Worm (Caenorhabditis elegans): ENCODE data around the gene srh-37.

The srh-37 gene

DNA sequence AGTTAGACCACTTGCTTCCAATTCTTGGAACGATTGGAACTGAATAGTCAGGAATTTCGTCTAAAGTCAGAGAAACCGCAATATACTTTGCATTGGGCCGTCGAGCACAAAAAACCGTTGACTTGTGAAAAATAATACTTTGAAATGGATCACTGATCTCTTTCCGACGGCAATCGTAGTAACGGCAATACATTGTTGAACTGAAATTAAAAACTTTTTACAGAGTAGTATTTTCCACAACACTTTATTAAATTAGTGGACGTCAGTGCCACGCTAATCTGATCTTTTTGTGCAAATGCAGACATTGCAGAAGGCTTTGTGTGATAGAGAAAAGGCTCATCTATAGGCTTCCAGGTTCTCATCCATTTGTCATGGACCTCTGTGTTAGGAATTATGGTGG, 40.1 kb upstream of the srh-37 start:
- TF ChIP-seq nfya-1 (tag; optimal IDR thresholded peaks at IDR 0.05; ENCODE audit: insufficient read depth) = no peak
- no peak for TF ChIP-seq nhr-11 (tag; optimal IDR thresholded peaks at IDR 0.05)
- TF ChIP-seq aly-2 (tag; optimal IDR thresholded peaks at IDR 0.05) = no peak
- TF ChIP-seq nhr-76 (tag; optimal IDR thresholded peaks at IDR 0.05) = no peak
- no peak for TF ChIP-seq ztf-11 (tag; optimal IDR thresholded peaks at IDR 0.05)
- TF ChIP-seq elt-2 (tag; optimal IDR thresholded peaks at IDR 0.05) = no peak
- TF ChIP-seq lsy-12 (tag; optimal IDR thresholded peaks at IDR 0.05) = no peak
- no peak for TF ChIP-seq nhr-77 (tag; optimal IDR thresholded peaks at IDR 0.05)
- TF ChIP-seq zag-1 (tag; optimal IDR thresholded peaks at IDR 0.05) = no peak
- no peak for TF ChIP-seq nhr-25 (tag; optimal IDR thresholded peaks at IDR 0.05)
- TF ChIP-seq lin-15B (tag; optimal IDR thresholded peaks at IDR 0.05) = no peak

DNA sequence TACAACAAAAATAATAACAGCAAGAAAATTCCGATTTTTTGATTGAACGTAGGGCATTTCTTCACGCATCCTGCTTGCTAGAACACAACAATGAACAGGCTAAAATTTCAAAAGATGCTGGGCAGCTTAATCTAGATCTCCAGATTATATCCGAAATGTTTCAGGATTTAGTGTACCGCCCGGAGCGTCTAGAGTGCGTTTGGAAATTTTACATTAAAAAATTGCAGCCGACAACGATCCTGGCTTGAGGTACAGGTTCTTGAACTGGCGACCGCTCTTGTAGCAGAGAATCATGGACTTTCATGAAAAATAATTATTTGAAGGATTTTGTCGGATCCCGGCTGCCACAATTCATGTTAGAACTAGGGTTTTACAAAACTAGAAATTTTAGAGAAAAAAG, 35.7 kb upstream of the srh-37 start, which contains the start of gene C14C6.6:
C14C6.6 (minus strand) TSS at position 101 of the 400 bp plus-strand sequence.
- no peak for TF ChIP-seq nhr-23 (tag; optimal IDR thresholded peaks at IDR 0.05)
- no peak for TF ChIP-seq hmg-11 (tag; optimal IDR thresholded peaks at IDR 0.05)
- no peak for TF ChIP-seq fkh-10 (GFP tag; optimal IDR thresholded peaks at IDR 0.05)
- TF ChIP-seq nhr-77 (tag; optimal IDR thresholded peaks at IDR 0.05) = no peak

DNA sequence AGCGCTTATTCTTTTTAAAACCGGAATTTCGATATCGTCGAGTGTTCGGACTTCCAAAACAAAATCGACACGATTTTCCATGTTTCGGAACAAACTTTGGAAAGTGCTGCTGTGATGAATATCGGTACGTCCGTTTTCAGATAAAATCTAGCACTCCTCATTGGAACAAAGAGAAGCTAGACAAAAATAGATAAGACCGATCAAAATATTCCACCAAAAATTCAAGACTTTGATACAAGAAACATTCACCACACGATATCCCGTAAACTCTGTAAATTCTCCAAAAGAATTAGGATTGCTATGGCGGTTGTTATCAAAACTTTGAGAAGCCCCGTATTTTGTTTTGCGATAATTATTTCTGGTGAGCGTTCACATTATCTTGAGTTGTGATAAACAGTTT, 30.8 kb upstream of the srh-37 start, which contains the start of gene C14C6.3:
C14C6.3 (plus strand) TSS at position 301 of the 400 bp plus-strand sequence.
- TF ChIP-seq elt-2 (tag; optimal IDR thresholded peaks at IDR 0.05) = no peak
- peak; percentile 64 for TF ChIP-seq elt-1 (tag; optimal IDR thresholded peaks at IDR 0.05)

DNA sequence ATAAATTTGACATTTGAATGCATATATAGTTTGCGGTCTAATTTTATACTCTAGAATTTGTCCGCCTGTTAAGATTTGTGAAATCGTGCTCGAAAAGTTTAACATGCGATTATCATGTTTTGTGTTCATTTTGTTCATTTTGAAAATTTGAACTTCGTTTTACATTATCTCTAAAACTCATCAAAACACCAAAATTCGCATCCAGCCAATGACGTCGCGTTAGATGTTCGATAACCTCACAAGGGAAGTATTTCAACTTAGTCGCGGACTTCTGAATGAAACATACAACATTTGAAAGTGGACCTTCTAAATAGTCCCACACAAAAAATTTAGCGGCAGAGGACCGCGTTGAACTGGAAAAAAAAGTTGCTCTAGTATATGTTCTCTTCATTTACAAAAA, 29.1 kb upstream of the srh-37 start:
- TF ChIP-seq elt-1 (tag; optimal IDR thresholded peaks at IDR 0.05) = peak; percentile 68
- no peak for TF ChIP-seq ceh-16 (tag; optimal IDR thresholded peaks at IDR 0.05)

DNA sequence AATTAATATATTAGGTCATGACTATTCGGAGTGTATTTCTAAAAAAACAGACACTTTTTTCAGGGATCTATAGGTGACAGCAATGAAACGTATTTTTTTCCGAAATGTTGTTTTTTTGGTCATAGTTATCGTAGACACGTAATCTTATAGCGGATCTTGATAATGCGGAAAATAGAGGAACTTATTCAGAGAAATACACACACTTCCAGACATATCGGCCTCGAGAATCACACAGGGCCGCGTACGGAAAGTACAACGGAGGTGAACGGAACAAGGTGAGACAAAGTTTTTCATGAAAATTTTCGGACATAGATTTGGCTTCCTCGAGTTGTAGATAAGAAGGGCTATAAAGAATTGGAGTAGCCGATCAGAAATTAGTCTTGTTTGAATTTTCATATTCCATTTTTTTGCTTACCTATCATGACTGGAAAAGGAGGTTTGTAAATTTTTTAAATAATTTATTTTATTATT, 26.8 kb upstream of the srh-37 start, which contains the start of gene nhr-155:
nhr-155 (plus strand) TSS at position 421 of the 471 bp plus-strand sequence.
- TF ChIP-seq nhr-43 (tag; optimal IDR thresholded peaks at IDR 0.05; ENCODE audit: poor library complexity, severe bottlenecking) (peak; percentile 67), jun-1 (tag; optimal IDR thresholded peaks at IDR 0.05) (no peak), nhr-77 (tag; optimal IDR thresholded peaks at IDR 0.05) (no peak), aly-2 (tag; optimal IDR thresholded peaks at IDR 0.05) (no peak), nhr-25 (tag; optimal IDR thresholded peaks at IDR 0.05) (peak; percentile 32), ztf-11 (tag; optimal IDR thresholded peaks at IDR 0.05) (no peak), elt-1 (tag; optimal IDR thresholded peaks at IDR 0.05) (peak; percentile 95), nhr-11 (tag; optimal IDR thresholded peaks at IDR 0.05) (no peak), ama-1 (optimal IDR thresholded peaks at IDR 0.05) (no peak), ZK546.5 (tag; optimal IDR thresholded peaks at IDR 0.05) (no peak), nhr-23 (tag; optimal IDR thresholded peaks at IDR 0.05) (peak; percentile 87), eor-1 (tag; optimal IDR thresholded peaks at IDR 0.05) (no peak), mml-1 (tag; optimal IDR thresholded peaks at IDR 0.05) (no peak)

DNA sequence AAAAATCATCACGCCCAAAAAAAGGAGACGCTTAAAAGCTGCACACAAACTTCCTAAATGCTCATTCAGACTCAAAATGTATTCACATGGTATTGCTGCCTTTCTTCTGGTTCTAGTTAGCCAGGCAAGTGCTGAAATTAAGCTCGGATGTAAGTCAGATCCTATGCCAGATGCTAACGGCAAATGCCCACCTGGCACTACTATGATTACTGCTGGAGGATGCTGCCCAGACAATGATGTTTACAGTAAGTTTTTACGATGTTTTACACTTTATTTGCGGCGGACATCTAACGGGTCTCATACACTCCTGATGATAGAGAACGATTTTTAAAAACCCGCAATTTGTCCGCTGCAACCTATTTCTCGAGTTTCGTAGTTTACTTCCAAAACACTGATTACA, 24.3 kb upstream of the srh-37 start, which contains the start of gene C14C6.5:
C14C6.5 (plus strand) TSS at position 58 of the 400 bp plus-strand sequence.
- TF ChIP-seq zag-1 (tag; optimal IDR thresholded peaks at IDR 0.05) (no peak), nhr-77 (tag; optimal IDR thresholded peaks at IDR 0.05) (no peak), egl-5 (tag; optimal IDR thresholded peaks at IDR 0.05) (no peak), ceh-9 (tag; optimal IDR thresholded peaks at IDR 0.05) (no peak), elt-1 (tag; optimal IDR thresholded peaks at IDR 0.05) (no peak), nhr-67 (tag; optimal IDR thresholded peaks at IDR 0.05) (no peak), lsy-12 (tag; optimal IDR thresholded peaks at IDR 0.05) (no peak), snpc-4 (tag; optimal IDR thresholded peaks at IDR 0.05) (no peak), jun-1 (tag; optimal IDR thresholded peaks at IDR 0.05) (no peak), fos-1 (tag; optimal IDR thresholded peaks at IDR 0.05) (no peak), nhr-76 (tag; optimal IDR thresholded peaks at IDR 0.05) (no peak), elt-3 (tag; optimal IDR thresholded peaks at IDR 0.05) (no peak), skn-1 (tag; optimal IDR thresholded peaks at IDR 0.05) (no peak), lin-15B (tag; optimal IDR thresholded peaks at IDR 0.05) (no peak), ZK546.5 (tag; optimal IDR thresholded peaks at IDR 0.05) (no peak), pha-4 (tag; optimal IDR thresholded peaks at IDR 0.05) (no peak), daf-12 (tag; optimal IDR thresholded peaks at IDR 0.05) (no peak), aly-2 (tag; optimal IDR thresholded peaks at IDR 0.05) (no peak), pqm-1 (tag; optimal IDR thresholded peaks at IDR 0.05) (no peak)
